Worm (Caenorhabditis elegans): Measurements from ENCODE around the gene mup-4.

The mup-4 gene

DNA sequence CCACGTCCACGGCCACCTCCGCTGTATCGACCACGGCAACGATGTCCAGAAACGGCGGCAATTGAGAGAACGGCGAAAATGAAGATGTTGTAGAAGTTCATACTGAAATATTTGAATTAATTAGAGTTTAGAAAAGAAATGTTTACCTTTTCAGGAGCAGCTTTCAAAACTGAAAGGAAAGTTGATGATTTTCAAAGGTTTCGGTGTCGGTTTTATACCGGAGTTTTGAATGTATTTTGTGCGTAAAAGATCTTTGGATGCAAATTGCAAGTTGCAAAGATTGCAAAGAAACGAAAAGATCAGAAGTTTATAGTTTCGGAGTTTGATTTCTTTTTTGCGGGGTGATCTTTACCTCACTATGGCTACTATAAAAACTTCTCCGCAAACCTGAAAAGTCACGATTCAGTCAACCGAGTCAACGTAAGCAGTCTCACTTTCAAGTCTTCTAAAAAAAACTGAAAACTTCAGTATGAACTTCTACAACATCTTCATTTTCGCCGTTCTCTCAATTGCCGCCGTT, 30.0 kb downstream of the mup-4 start, which contains the start of the genes fipr-19 and fipr-18:
TSS of gene fipr-19 (minus strand) at position 101 of the 520 bp plus-strand sequence.
TSS of gene fipr-18 (plus strand) at position 470 of the 520 bp plus-strand sequence.
- TF ChIP-seq fos-1 (tag; optimal IDR thresholded peaks at IDR 0.05) (no peak), zag-1 (tag; optimal IDR thresholded peaks at IDR 0.05) (no peak), elt-2 (tag; optimal IDR thresholded peaks at IDR 0.05) (no peak), ceh-9 (tag; optimal IDR thresholded peaks at IDR 0.05) (no peak), skn-1 (tag; optimal IDR thresholded peaks at IDR 0.05) (no peak), pha-4 (tag; optimal IDR thresholded peaks at IDR 0.05) (no peak), nfya-1 (tag; optimal IDR thresholded peaks at IDR 0.05; ENCODE audit: insufficient read depth) (no peak)

DNA sequence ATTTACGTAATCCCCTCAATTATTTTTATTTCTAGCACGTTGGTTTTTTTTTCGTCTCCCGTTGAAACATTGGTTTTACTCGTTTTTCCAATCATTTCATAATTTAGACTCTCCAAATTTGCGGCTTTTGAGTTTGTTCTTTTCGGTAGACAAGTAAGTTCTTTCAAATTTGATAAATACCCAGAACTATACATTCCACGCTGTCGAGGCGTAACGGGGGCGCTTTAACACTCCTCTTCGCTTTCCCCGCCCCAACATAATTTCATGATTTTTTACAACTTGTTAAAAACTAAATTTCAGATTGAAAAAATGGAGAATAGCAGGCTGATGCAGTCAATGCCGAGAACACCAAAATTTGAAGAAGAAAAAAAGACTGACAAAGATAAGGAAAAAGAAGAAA, 32.3 kb downstream of the mup-4 start, which contains the start of gene Y69F12A.1:
TSS of gene Y69F12A.1 (plus strand) at position 301 of the 400 bp plus-strand sequence.
- TF ChIP-seq lsy-12 (tag; optimal IDR thresholded peaks at IDR 0.05): no peak
- TF ChIP-seq nhr-11 (tag; optimal IDR thresholded peaks at IDR 0.05): no peak
- TF ChIP-seq pqm-1 (tag; optimal IDR thresholded peaks at IDR 0.05): no peak
- no peak for TF ChIP-seq skn-1 (tag; optimal IDR thresholded peaks at IDR 0.05)
- TF ChIP-seq ceh-82 (tag; optimal IDR thresholded peaks at IDR 0.05): no peak
- TF ChIP-seq jun-1 (tag; optimal IDR thresholded peaks at IDR 0.05): no peak
- no peak for TF ChIP-seq ceh-16 (tag; optimal IDR thresholded peaks at IDR 0.05)
- no peak for TF ChIP-seq elt-1 (tag; optimal IDR thresholded peaks at IDR 0.05)
- TF ChIP-seq nfya-1 (tag; optimal IDR thresholded peaks at IDR 0.05; ENCODE audit: insufficient read depth): no peak
- TF ChIP-seq unc-39 (tag; optimal IDR thresholded peaks at IDR 0.05): no peak
- TF ChIP-seq aly-2 (tag; optimal IDR thresholded peaks at IDR 0.05): no peak
- TF ChIP-seq pha-4 (tag; optimal IDR thresholded peaks at IDR 0.05): no peak
- no peak for TF ChIP-seq fos-1 (tag; optimal IDR thresholded peaks at IDR 0.05)
- no peak for TF ChIP-seq nhr-28 (tag; optimal IDR thresholded peaks at IDR 0.05)
- no peak for TF ChIP-seq ztf-4 (tag; optimal IDR thresholded peaks at IDR 0.05)

DNA sequence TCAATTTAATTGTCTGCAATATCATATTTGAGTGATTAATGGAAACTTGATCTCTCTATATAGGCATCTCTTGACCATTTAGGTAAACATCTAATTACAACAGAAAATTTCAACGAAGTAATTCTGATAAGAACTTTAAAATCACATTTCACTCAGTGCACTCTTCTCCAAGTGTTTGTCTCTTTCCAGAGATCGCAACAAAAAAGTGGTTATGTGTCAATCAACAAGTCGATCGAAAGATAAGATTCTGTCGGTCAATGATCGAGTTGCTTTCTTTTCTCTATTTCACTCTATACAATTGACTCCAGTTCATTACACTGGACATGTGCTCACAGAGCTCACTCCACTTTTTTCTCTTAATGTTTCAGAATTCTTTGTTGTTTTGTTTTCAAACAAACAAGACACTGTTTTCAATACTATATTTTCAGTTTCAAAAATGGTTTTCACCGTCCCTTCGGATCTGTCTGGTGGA, 35.2 kb downstream of the mup-4 start, which contains the start of gene alh-12:
TSS of gene alh-12 (plus strand) at position 422 of the 472 bp plus-strand sequence.
- TF ChIP-seq aly-2 (tag; optimal IDR thresholded peaks at IDR 0.05) (no peak), pha-4 (tag; optimal IDR thresholded peaks at IDR 0.05) (peak; percentile 24), pqm-1 (tag; optimal IDR thresholded peaks at IDR 0.05) (peak; percentile 72), elt-2 (tag; optimal IDR thresholded peaks at IDR 0.05) (peak; percentile 80)
